Worm (Caenorhabditis elegans) whole organism, L4 larva: ENCODE results near the gene Y24F12A.1.

Experiments
- Y105C5A.15 ChIP-seq: fragments of 200-800 bp; sonication (Bioruptor generic); IDR thresholded peaks from 2 replicates; pipeline ENCODE4 v1.3.6; 2022; ENCODE audit warnings: missing genetic modification characterization, missing compliant biosample characterization
- Y48G9A.11 ChIP-seq: fragments of 200-800 bp; sonication (Bioruptor generic); IDR thresholded peaks from 2 replicates; pipeline ENCODE4 v1.3.6; 2022; ENCODE audit warnings: missing genetic modification reagents, missing genetic modification characterization, missing compliant biosample characterization
- Y5F2A.4 ChIP-seq: fragments of 200-800 bp; sonication (Bioruptor generic); optimal IDR thresholded peaks from 2 replicates; lab custom pipeline; 2018; ENCODE audit warnings: mild to moderate bottlenecking, missing genetic modification characterization, missing compliant biosample characterization
- ZK546.5 ChIP-seq, 2 experiments: sonication (generic microtip); optimal IDR thresholded peaks; 2 replicates each; lab custom pipeline; 2017; ENCODE audit warnings: missing biosample characterization in 2 of 2, missing genetic modification characterization in 2 of 2
- aha-1 ChIP-seq: fragments of 150-350 bp; peaks from one replicate; lab custom pipeline; 2014; ENCODE audit warnings: missing biosample characterization, missing genetic modification characterization
- ama-1 ChIP-seq: fragments of 150-350 bp; optimal IDR thresholded peaks from 2 replicates; lab custom pipeline; 2014; ENCODE audit warnings: inconsistent platforms, mixed read lengths
- ceh-28 ChIP-seq: fragments of 150-350 bp; optimal IDR thresholded peaks from 2 replicates; lab custom pipeline; 2014; ENCODE audit warnings: missing biosample characterization, missing genetic modification reagents, missing genetic modification characterization
- ceh-32 ChIP-seq: sonication (generic microtip); optimal IDR thresholded peaks from 2 replicates; lab custom pipeline; 2016; ENCODE audit warnings: mild to moderate bottlenecking, missing genetic modification characterization, missing compliant biosample characterization; ENCODE audit not compliant: poor library complexity
- daf-16 ChIP-seq, 3 experiments: sonication (generic microtip); optimal IDR thresholded peaks; 2 replicates each; lab custom pipeline; 2016 to 2017; ENCODE audit warnings: missing genetic modification characterization in 3 of 3, missing genetic modification reagents in 3 of 3, mild to moderate bottlenecking in 2 of 3, missing compliant biosample characterization in 2 of 3, missing biosample characterization in 1 of 3, moderate library complexity in 1 of 3
- daf-19 ChIP-seq: fragments of 200-800 bp; sonication (Bioruptor generic); conservative IDR thresholded peaks from 2 replicates; pipeline ENCODE4 v1.3.6; 2022; ENCODE audit warnings: missing genetic modification characterization, missing compliant biosample characterization
- dmd-6 ChIP-seq: fragments of 200-800 bp; sonication (Bioruptor generic); IDR thresholded peaks from 2 replicates; pipeline ENCODE4 v1.3.6; 2022; ENCODE audit warnings: missing genetic modification reagents, missing genetic modification characterization, missing compliant biosample characterization
- dmd-8 ChIP-seq: fragments of 200-800 bp; sonication (Bioruptor generic); IDR thresholded peaks from 2 replicates; pipeline ENCODE4 v1.3.6; 2022; ENCODE audit warnings: missing genetic modification characterization, missing compliant biosample characterization
- dmd-9 ChIP-seq: fragments of 200-800 bp; sonication (Bioruptor generic); IDR thresholded peaks from 2 replicates; pipeline ENCODE4 v1.3.6; 2022; ENCODE audit warnings: missing genetic modification reagents, missing genetic modification characterization, missing compliant biosample characterization
- dve-1 ChIP-seq: sonication (generic microtip); optimal IDR thresholded peaks from 2 replicates; lab custom pipeline; 2017; ENCODE audit warnings: antibody characterized with exemption, mild to moderate bottlenecking, missing genetic modification characterization, missing compliant biosample characterization; ENCODE audit not compliant: insufficient read depth
- egl-43 ChIP-seq: fragments of 200-800 bp; sonication (Bioruptor generic); IDR thresholded peaks from 2 replicates; pipeline ENCODE4 v1.3.6; 2022; ENCODE audit warnings: missing genetic modification reagents, missing genetic modification characterization, missing compliant biosample characterization
- fkh-10 ChIP-seq: fragments of 150-350 bp; optimal IDR thresholded peaks from 2 replicates; lab custom pipeline; 2014; ENCODE audit warnings: missing biosample characterization, missing genetic modification reagents, missing genetic modification characterization
- gei-8 ChIP-seq: fragments of 200-800 bp; sonication (Bioruptor generic); optimal IDR thresholded peaks from 2 replicates; lab custom pipeline; 2018; ENCODE audit warnings: mild to moderate bottlenecking, missing genetic modification characterization, missing compliant biosample characterization
- hmg-1.1 ChIP-seq: fragments of 200-800 bp; sonication (Bioruptor generic); IDR thresholded peaks from 2 replicates; pipeline ENCODE4 v1.3.6; 2022; ENCODE audit warnings: missing genetic modification reagents, missing genetic modification characterization, missing compliant biosample characterization
- lim-7 ChIP-seq: fragments of 200-800 bp; sonication (Bioruptor generic); IDR thresholded peaks from 2 replicates; pipeline ENCODE4 v1.3.6; 2022; ENCODE audit warnings: missing genetic modification characterization, missing compliant biosample characterization
- lin-1 ChIP-seq: fragments of 200-800 bp; sonication (Bioruptor generic); IDR thresholded peaks from 2 replicates; pipeline ENCODE4 v1.3.6; 2022; ENCODE audit warnings: missing genetic modification reagents, missing genetic modification characterization, missing compliant biosample characterization
- lin-29 ChIP-seq: fragments of 200-800 bp; sonication (Bioruptor generic); IDR thresholded peaks from 2 replicates; pipeline ENCODE4 v1.3.6; 2022; ENCODE audit warnings: missing genetic modification reagents, missing genetic modification characterization, missing compliant biosample characterization
- lin-38 ChIP-seq: fragments of 200-800 bp; sonication (Bioruptor generic); IDR thresholded peaks from 2 replicates; pipeline ENCODE4 v1.3.6; 2022; ENCODE audit warnings: missing genetic modification reagents, missing genetic modification characterization, missing compliant biosample characterization
- lin-39 ChIP-seq: fragments of 150-350 bp; optimal IDR thresholded peaks from 2 replicates; lab custom pipeline; 2014; ENCODE audit warnings: missing biosample characterization, missing genetic modification reagents, missing genetic modification characterization
- lir-3 ChIP-seq: sonication (generic microtip); optimal IDR thresholded peaks from 2 replicates; lab custom pipeline; 2016; ENCODE audit warnings: mild to moderate bottlenecking, missing genetic modification characterization, missing compliant biosample characterization
- madf-5 ChIP-seq, 2 experiments: fragments of 200-800 bp; sonication (Bioruptor generic); IDR thresholded peaks; 2 replicates each; pipeline ENCODE4 v1.3.6; 2022; ENCODE audit warnings: missing compliant biosample characterization in 2 of 2, missing genetic modification characterization in 2 of 2
- madf-9 ChIP-seq: fragments of 200-800 bp; sonication (Bioruptor generic); conservative IDR thresholded peaks from 2 replicates; pipeline ENCODE4 v1.3.6; 2022; ENCODE audit warnings: missing genetic modification reagents, missing genetic modification characterization, missing compliant biosample characterization
- mes-2 ChIP-seq: sonication (generic microtip); optimal IDR thresholded peaks from 2 replicates; lab custom pipeline; 2016; ENCODE audit warnings: missing genotype, mild to moderate bottlenecking, missing genetic modification characterization, missing compliant biosample characterization; ENCODE audit not compliant: poor library complexity, severe bottlenecking
- mxl-2 ChIP-seq: fragments of 200-800 bp; sonication (Bioruptor generic); conservative IDR thresholded peaks from 2 replicates; pipeline ENCODE4 v1.3.6; 2022; ENCODE audit warnings: missing genetic modification reagents, missing genetic modification characterization, missing compliant biosample characterization
- nhr-111 ChIP-seq: fragments of 200-800 bp; sonication (Bioruptor generic); optimal IDR thresholded peaks from 2 replicates; lab custom pipeline; 2018; ENCODE audit warnings: mild to moderate bottlenecking, missing genetic modification characterization, missing compliant biosample characterization
- nhr-28 ChIP-seq: fragments of 150-350 bp; optimal IDR thresholded peaks from 2 replicates; lab custom pipeline; 2014; ENCODE audit warnings: missing biosample characterization, missing genetic modification characterization
- nhr-41 ChIP-seq: fragments of 200-800 bp; sonication (Bioruptor generic); IDR thresholded peaks from 2 replicates; pipeline ENCODE4 v1.3.6; 2022; ENCODE audit warnings: missing genetic modification reagents, missing genetic modification characterization, missing compliant biosample characterization
- nhr-6 ChIP-seq: fragments of 150-350 bp; optimal IDR thresholded peaks from 2 replicates; lab custom pipeline; 2014; ENCODE audit warnings: missing biosample characterization, missing genetic modification characterization
- php-3 ChIP-seq: fragments of 200-800 bp; sonication (Bioruptor generic); IDR thresholded peaks from 2 replicates; pipeline ENCODE4 v1.3.6; 2022; ENCODE audit warnings: missing genetic modification reagents, missing genetic modification characterization, missing compliant biosample characterization
- saeg-2 ChIP-seq: fragments of 200-800 bp; sonication (Bioruptor generic); IDR thresholded peaks from 2 replicates; pipeline ENCODE4 v1.3.6; 2022; ENCODE audit warnings: missing genetic modification reagents, missing genetic modification characterization, missing compliant biosample characterization
- set-16 ChIP-seq: fragments of 200-800 bp; sonication (Bioruptor generic); IDR thresholded peaks from 2 replicates; pipeline ENCODE4 v1.3.6; 2022; ENCODE audit warnings: missing genetic modification reagents, missing genetic modification characterization, missing compliant biosample characterization
- skn-1 ChIP-seq: fragments of 150-350 bp; optimal IDR thresholded peaks from 2 replicates; lab custom pipeline; 2014; ENCODE audit warnings: missing biosample characterization, missing genetic modification characterization
- snpc-1.2 ChIP-seq: fragments of 200-800 bp; sonication (Bioruptor generic); IDR thresholded peaks from 2 replicates; pipeline ENCODE4 v1.3.6; 2022; ENCODE audit warnings: missing genetic modification reagents, missing genetic modification characterization, missing compliant biosample characterization
- tag-97 ChIP-seq: fragments of 200-800 bp; sonication (Bioruptor generic); IDR thresholded peaks from 2 replicates; pipeline ENCODE4 v1.3.6; 2022; ENCODE audit warnings: missing genetic modification characterization, missing compliant biosample characterization
- tra-1 ChIP-seq: fragments of 200-800 bp; sonication (Bioruptor generic); IDR thresholded peaks from 2 replicates; pipeline ENCODE4 v1.3.6; 2022; ENCODE audit warnings: missing genetic modification reagents, missing genetic modification characterization, missing compliant biosample characterization
- unc-62 ChIP-seq, 3 experiments: fragments of 150-350 bp in 1 of 3; sonication (generic microtip); optimal IDR thresholded peaks in 2 of 3; peaks in 1 of 3; 1 replicate in 1 of 3; 2 replicates in 2 of 3; lab custom pipeline; 2014 to 2017; ENCODE audit warnings: missing biosample characterization in 3 of 3, missing genetic modification characterization in 3 of 3, missing genetic modification reagents in 3 of 3, missing genotype in 1 of 3
- vab-7 ChIP-seq: fragments of 200-800 bp; sonication (Bioruptor generic); IDR thresholded peaks from 2 replicates; pipeline ENCODE4 v1.3.6; 2022; ENCODE audit warnings: missing genetic modification reagents, missing genetic modification characterization, missing compliant biosample characterization

The Y24F12A.1 gene

ce11 chrIV:11603265-11603840 lies 1.7 kb upstream of the Y24F12A.1 start (continued):
- TF ChIP-seq lir-3 (no peak), fkh-10 (GFP tag; lab: Kevin White, UChicago) (no peak), ZK546.5 (tag; optimal IDR thresholded peaks at IDR 0.05; lab: Kevin White, UChicago) (no peak), vab-7 (no peak), aha-1 (tag; lab: Kevin White, UChicago) (peak; percentile 13), nhr-111 (GFP tag; lab: Kevin White, UChicago) (no peak), skn-1 (tag; lab: Kevin White, UChicago) (no peak), daf-16 (GFP tag; optimal IDR thresholded peaks at IDR 0.05; lab: Kevin White, UChicago) (no peak), daf-16 (tag; optimal IDR thresholded peaks at IDR 0.05; lab: Kevin White, UChicago) (peak; percentile 21), nhr-41 (no peak)

ce11 chrIV:11616543-11616942 lies 11.5 kb downstream of the Y24F12A.1 start:
- TF ChIP-seq set-16 (GFP tag; lab: Robert Waterston, UW) (peak; percentile 97), egl-43 (GFP tag; lab: Robert Waterston, UW) (peak; percentile 63; the same call in 1 of the 2 replicates), mxl-2 (GFP tag; lab: Robert Waterston, UW) (peak; percentile 60; the same call in 1 of the 2 replicates)

ce11 chrIV:11620909-11621308 lies 15.9 kb downstream of the Y24F12A.1 start, which contains the start of gene dsl-5:
TSS of gene dsl-5 (minus strand) at chrIV:11621009.
- no peak for TF ChIP-seq lin-1 (GFP tag; lab: Robert Waterston, UW)
- no peak for TF ChIP-seq lim-7 (GFP tag; lab: Robert Waterston, UW)
- no peak for TF ChIP-seq tag-97
- TF ChIP-seq nhr-28: no peak
- TF ChIP-seq nhr-41: no peak
- no peak for TF ChIP-seq mes-2 (tag; lab: Kevin White, UChicago)
- TF ChIP-seq dmd-6 (GFP tag; lab: Robert Waterston, UW): no peak
- TF ChIP-seq php-3 (GFP tag; lab: Robert Waterston, UW): no peak
- TF ChIP-seq ceh-32 (tag; lab: Kevin White, UChicago): no peak
- no peak for TF ChIP-seq ceh-28
- no peak for TF ChIP-seq dmd-9 (GFP tag; lab: Robert Waterston, UW)
- TF ChIP-seq madf-9 (GFP tag; lab: Robert Waterston, UW): no peak
- TF ChIP-seq Y5F2A.4 (GFP tag; lab: Kevin White, UChicago): no peak
- TF ChIP-seq Y48G9A.11: no peak
- TF ChIP-seq snpc-1.2: no peak
- TF ChIP-seq dmd-8 (GFP tag; lab: Robert Waterston, UW): no peak
- TF ChIP-seq hmg-1.1 (GFP tag; lab: Robert Waterston, UW): no peak
- no peak for TF ChIP-seq gei-8
- no peak for TF ChIP-seq lin-39 (tag; lab: Kevin White, UChicago)

ce11 chrIV:11622336-11622735 lies 17.3 kb downstream of the Y24F12A.1 start:
- TF ChIP-seq tra-1 (GFP tag; lab: Robert Waterston, UW) (no peak), unc-62 (GFP tag; optimal IDR thresholded peaks at IDR 0.05 in 1 of 2; lab: Kevin White, UChicago) (peak in 1 of 2 experiments; percentile 62), unc-62 (tag; optimal IDR thresholded peaks at IDR 0.05; lab: Kevin White, UChicago) (no peak), lin-38 (GFP tag; lab: Robert Waterston, UW) (no peak), daf-19 (GFP tag; lab: Robert Waterston, UW) (no peak), saeg-2 (GFP tag; lab: Robert Waterston, UW) (no peak), nhr-6 (no peak), lin-29 (no peak), dmd-9 (GFP tag; lab: Robert Waterston, UW) (no peak), daf-16 (GFP tag; optimal IDR thresholded peaks at IDR 0.05; lab: Kevin White, UChicago) (no peak), daf-16 (tag; optimal IDR thresholded peaks at IDR 0.05; lab: Kevin White, UChicago) (peak; percentile 61), madf-5 (GFP tag; IDR thresholded peaks at IDR 0.05; lab: Robert Waterston, UW) (no peak), Y5F2A.4 (GFP tag; lab: Kevin White, UChicago) (no peak), ama-1 (lab: Kevin White, UChicago) (no peak), dve-1 (tag; lab: Kevin White, UChicago) (peak; percentile 2), Y105C5A.15 (GFP tag; lab: Robert Waterston, UW) (no peak), hmg-1.1 (GFP tag; lab: Robert Waterston, UW) (no peak)
